Worm (Caenorhabditis elegans) whole organism, L4 larva: ENCODE results near the gene F28H7.7.

Experiments
- D1046.2 ChIP-seq: fragments of 200-800 bp; sonication (Bioruptor generic); IDR thresholded peaks from 2 replicates; pipeline ENCODE4 v1.3.6; 2022; ENCODE audit warnings: missing genetic modification characterization, missing compliant biosample characterization
- F26F4.8 ChIP-seq: fragments of 200-800 bp; sonication (Bioruptor generic); conservative IDR thresholded peaks from 2 replicates; pipeline ENCODE4 v1.3.6; 2022; ENCODE audit warnings: missing genetic modification characterization, missing compliant biosample characterization
- F37D6.2 ChIP-seq: sonication (generic microtip); optimal IDR thresholded peaks from 2 replicates; lab custom pipeline; 2016; ENCODE audit warnings: mild to moderate bottlenecking, missing genetic modification characterization, missing compliant biosample characterization
- R02D3.7 ChIP-seq: fragments of 150-350 bp; sonication (generic microtip); optimal IDR thresholded peaks from 3 replicates; lab custom pipeline; 2014; ENCODE audit warnings: missing biosample characterization, missing genetic modification characterization
- T26A8.4 ChIP-seq: fragments of 200-800 bp; sonication (Bioruptor generic); IDR thresholded peaks from 2 replicates; pipeline ENCODE4 v1.3.6; 2022; ENCODE audit warnings: missing genetic modification characterization, missing compliant biosample characterization
- Y105C5A.15 ChIP-seq: fragments of 200-800 bp; sonication (Bioruptor generic); IDR thresholded peaks from 2 replicates; pipeline ENCODE4 v1.3.6; 2022; ENCODE audit warnings: missing genetic modification characterization, missing compliant biosample characterization
- Y5F2A.4 ChIP-seq: fragments of 200-800 bp; sonication (Bioruptor generic); optimal IDR thresholded peaks from 2 replicates; lab custom pipeline; 2018; ENCODE audit warnings: mild to moderate bottlenecking, missing genetic modification characterization, missing compliant biosample characterization
- Y75B8A.6 ChIP-seq: fragments of 200-800 bp; sonication (Bioruptor generic); IDR thresholded peaks from 2 replicates; pipeline ENCODE4 v1.3.6; 2022; ENCODE audit warnings: missing genetic modification reagents, missing genetic modification characterization, missing compliant biosample characterization
- aha-1 ChIP-seq: fragments of 150-350 bp; peaks from one replicate; lab custom pipeline; 2014; ENCODE audit warnings: missing biosample characterization, missing genetic modification characterization
- aly-2 ChIP-seq: sonication (generic microtip); optimal IDR thresholded peaks from 2 replicates; lab custom pipeline; 2018; ENCODE audit warnings: missing biosample characterization, missing genetic modification characterization
- ama-1 ChIP-seq: fragments of 150-350 bp; optimal IDR thresholded peaks from 2 replicates; lab custom pipeline; 2014; ENCODE audit warnings: inconsistent platforms, mixed read lengths
- ceh-32 ChIP-seq: sonication (generic microtip); optimal IDR thresholded peaks from 2 replicates; lab custom pipeline; 2016; ENCODE audit warnings: mild to moderate bottlenecking, missing genetic modification characterization, missing compliant biosample characterization; ENCODE audit not compliant: poor library complexity
- ces-1 ChIP-seq: fragments of 150-350 bp; sonication (generic microtip); optimal IDR thresholded peaks from 4 replicates; lab custom pipeline; 2014; ENCODE audit warnings: missing biosample characterization, missing genetic modification reagents, missing genetic modification characterization
- cey-2 ChIP-seq: sonication (generic microtip); optimal IDR thresholded peaks from 3 replicates; lab custom pipeline; 2017; ENCODE audit warnings: missing genetic modification characterization, mild to moderate bottlenecking, missing compliant biosample characterization, antibody characterized with exemption, borderline replicate concordance; ENCODE audit not compliant: insufficient read depth
- daf-12 ChIP-seq: fragments of 150-350 bp; optimal IDR thresholded peaks from 2 replicates; lab custom pipeline; 2014; ENCODE audit warnings: missing biosample characterization, missing genetic modification reagents, missing genetic modification characterization
- dmd-8 ChIP-seq: fragments of 200-800 bp; sonication (Bioruptor generic); IDR thresholded peaks from 2 replicates; pipeline ENCODE4 v1.3.6; 2022; ENCODE audit warnings: missing genetic modification characterization, missing compliant biosample characterization
- dmd-9 ChIP-seq: fragments of 200-800 bp; sonication (Bioruptor generic); IDR thresholded peaks from 2 replicates; pipeline ENCODE4 v1.3.6; 2022; ENCODE audit warnings: missing genetic modification reagents, missing genetic modification characterization, missing compliant biosample characterization
- duxl-1 ChIP-seq: sonication (generic microtip); optimal IDR thresholded peaks from 2 replicates; lab custom pipeline; 2016; ENCODE audit warnings: mild to moderate bottlenecking, missing genetic modification characterization, moderate library complexity, missing compliant biosample characterization; ENCODE audit not compliant: poor library complexity
- egl-27 ChIP-seq: sonication (generic microtip); optimal IDR thresholded peaks from 3 replicates; lab custom pipeline; 2017; ENCODE audit warnings: missing biosample characterization, missing genetic modification reagents, missing genetic modification characterization
- egl-43 ChIP-seq: fragments of 200-800 bp; sonication (Bioruptor generic); IDR thresholded peaks from 2 replicates; pipeline ENCODE4 v1.3.6; 2022; ENCODE audit warnings: missing genetic modification reagents, missing genetic modification characterization, missing compliant biosample characterization
- fos-1 ChIP-seq: fragments of 150-350 bp; optimal IDR thresholded peaks from 2 replicates; lab custom pipeline; 2014; ENCODE audit warnings: missing biosample characterization, missing genetic modification characterization
- hlh-11 ChIP-seq: fragments of 200-800 bp; sonication (Bioruptor generic); optimal IDR thresholded peaks from 2 replicates; lab custom pipeline; 2018; ENCODE audit warnings: mild to moderate bottlenecking, missing genetic modification characterization, missing compliant biosample characterization
- hlh-30 ChIP-seq: sonication (generic microtip); optimal IDR thresholded peaks from 2 replicates; lab custom pipeline; 2017; ENCODE audit warnings: antibody characterized with exemption, mild to moderate bottlenecking, missing genetic modification characterization, missing compliant biosample characterization; ENCODE audit not compliant: insufficient read depth
- lin-1 ChIP-seq: fragments of 200-800 bp; sonication (Bioruptor generic); IDR thresholded peaks from 2 replicates; pipeline ENCODE4 v1.3.6; 2022; ENCODE audit warnings: missing genetic modification reagents, missing genetic modification characterization, missing compliant biosample characterization
- lin-29 ChIP-seq: fragments of 200-800 bp; sonication (Bioruptor generic); IDR thresholded peaks from 2 replicates; pipeline ENCODE4 v1.3.6; 2022; ENCODE audit warnings: missing genetic modification reagents, missing genetic modification characterization, missing compliant biosample characterization
- lin-39 ChIP-seq: fragments of 150-350 bp; optimal IDR thresholded peaks from 2 replicates; lab custom pipeline; 2014; ENCODE audit warnings: missing biosample characterization, missing genetic modification reagents, missing genetic modification characterization
- madf-9 ChIP-seq: fragments of 200-800 bp; sonication (Bioruptor generic); conservative IDR thresholded peaks from 2 replicates; pipeline ENCODE4 v1.3.6; 2022; ENCODE audit warnings: missing genetic modification reagents, missing genetic modification characterization, missing compliant biosample characterization
- mdl-1 ChIP-seq, 2 experiments: fragments of 150-350 bp in 1 of 2; sonication (generic microtip) in 1 of 2; optimal IDR thresholded peaks; 2 replicates each; lab custom pipeline; 2014 to 2017; ENCODE audit warnings: missing biosample characterization in 2 of 2, missing genetic modification characterization in 2 of 2
- mes-2 ChIP-seq: sonication (generic microtip); optimal IDR thresholded peaks from 2 replicates; lab custom pipeline; 2016; ENCODE audit warnings: missing genotype, mild to moderate bottlenecking, missing genetic modification characterization, missing compliant biosample characterization; ENCODE audit not compliant: poor library complexity, severe bottlenecking
- mxl-3 ChIP-seq: fragments of 200-800 bp; sonication (Bioruptor generic); optimal IDR thresholded peaks from 2 replicates; lab custom pipeline; 2018; ENCODE audit warnings: mild to moderate bottlenecking, missing genetic modification characterization, missing compliant biosample characterization
- nhr-10 ChIP-seq: fragments of 150-350 bp; optimal IDR thresholded peaks from 2 replicates; lab custom pipeline; 2014; ENCODE audit warnings: missing biosample characterization, missing genetic modification characterization
- nhr-11 ChIP-seq: fragments of 150-350 bp; optimal IDR thresholded peaks from 2 replicates; lab custom pipeline; 2014; ENCODE audit warnings: missing biosample characterization, missing genetic modification characterization
- nhr-237 ChIP-seq: sonication (generic microtip); optimal IDR thresholded peaks from 2 replicates; lab custom pipeline; 2017; ENCODE audit warnings: missing biosample characterization, missing genetic modification characterization
- nhr-48 ChIP-seq: sonication (generic microtip); optimal IDR thresholded peaks from 2 replicates; lab custom pipeline; 2016; ENCODE audit warnings: mild to moderate bottlenecking, missing genetic modification characterization, missing compliant biosample characterization
- nhr-76 ChIP-seq: fragments of 150-350 bp; optimal IDR thresholded peaks from 2 replicates; lab custom pipeline; 2014; ENCODE audit warnings: missing biosample characterization, missing genetic modification characterization
- nhr-77 ChIP-seq: fragments of 150-350 bp; optimal IDR thresholded peaks from 2 replicates; lab custom pipeline; 2014; ENCODE audit warnings: missing biosample characterization, missing genetic modification characterization
- pha-4 ChIP-seq, 2 experiments: fragments of 150-350 bp in 1 of 2; fragments of 200-800 bp in 1 of 2; sonication (Bioruptor generic) in 1 of 2; IDR thresholded peaks in 1 of 2; optimal IDR thresholded peaks in 1 of 2; 2 replicates each; pipeline versions ENCODE4 v1.3.6 to Lab custom; 2014 to 2022; ENCODE audit warnings: missing genetic modification characterization in 2 of 2, missing genetic modification reagents in 2 of 2, missing biosample characterization in 1 of 2, missing compliant biosample characterization in 1 of 2
- php-3 ChIP-seq: fragments of 200-800 bp; sonication (Bioruptor generic); IDR thresholded peaks from 2 replicates; pipeline ENCODE4 v1.3.6; 2022; ENCODE audit warnings: missing genetic modification reagents, missing genetic modification characterization, missing compliant biosample characterization
- pqm-1 ChIP-seq: sonication (generic microtip); optimal IDR thresholded peaks from 2 replicates; lab custom pipeline; 2017; ENCODE audit warnings: missing biosample characterization, missing genetic modification characterization
- rbr-2 ChIP-seq: sonication (generic microtip); optimal IDR thresholded peaks from 2 replicates; lab custom pipeline; 2016; ENCODE audit warnings: missing genotype, missing genetic modification characterization, missing compliant biosample characterization
- saeg-2 ChIP-seq: fragments of 200-800 bp; sonication (Bioruptor generic); IDR thresholded peaks from 2 replicates; pipeline ENCODE4 v1.3.6; 2022; ENCODE audit warnings: missing genetic modification reagents, missing genetic modification characterization, missing compliant biosample characterization
- set-16 ChIP-seq: fragments of 200-800 bp; sonication (Bioruptor generic); IDR thresholded peaks from 2 replicates; pipeline ENCODE4 v1.3.6; 2022; ENCODE audit warnings: missing genetic modification reagents, missing genetic modification characterization, missing compliant biosample characterization
- snpc-1.2 ChIP-seq: fragments of 200-800 bp; sonication (Bioruptor generic); IDR thresholded peaks from 2 replicates; pipeline ENCODE4 v1.3.6; 2022; ENCODE audit warnings: missing genetic modification reagents, missing genetic modification characterization, missing compliant biosample characterization
- snpc-4 ChIP-seq: fragments of 150-350 bp; optimal IDR thresholded peaks from 2 replicates; lab custom pipeline; 2014; ENCODE audit warnings: missing biosample characterization, missing genetic modification characterization
- spr-1 ChIP-seq: sonication (generic microtip); optimal IDR thresholded peaks from 2 replicates; lab custom pipeline; 2016; ENCODE audit warnings: mild to moderate bottlenecking, missing genetic modification characterization, missing compliant biosample characterization
- spr-3 ChIP-seq: fragments of 200-800 bp; sonication (Bioruptor generic); optimal IDR thresholded peaks from 2 replicates; lab custom pipeline; 2018; ENCODE audit warnings: mild to moderate bottlenecking, missing genetic modification characterization, missing compliant biosample characterization
- tra-1 ChIP-seq: fragments of 200-800 bp; sonication (Bioruptor generic); IDR thresholded peaks from 2 replicates; pipeline ENCODE4 v1.3.6; 2022; ENCODE audit warnings: missing genetic modification reagents, missing genetic modification characterization, missing compliant biosample characterization
- vab-7 ChIP-seq: fragments of 200-800 bp; sonication (Bioruptor generic); IDR thresholded peaks from 2 replicates; pipeline ENCODE4 v1.3.6; 2022; ENCODE audit warnings: missing genetic modification reagents, missing genetic modification characterization, missing compliant biosample characterization
- zag-1 ChIP-seq: fragments of 150-350 bp; optimal IDR thresholded peaks from 2 replicates; lab custom pipeline; 2014; ENCODE audit warnings: missing biosample characterization, missing genetic modification characterization
- zfp-3 ChIP-seq: fragments of 200-800 bp; sonication (Bioruptor generic); conservative IDR thresholded peaks from 2 replicates; pipeline ENCODE4 v1.3.6; 2022; ENCODE audit warnings: missing genetic modification reagents, missing genetic modification characterization, missing compliant biosample characterization
- ztf-11 ChIP-seq: fragments of 150-350 bp; optimal IDR thresholded peaks from 2 replicates; lab custom pipeline; 2014; ENCODE audit warnings: missing biosample characterization, missing genetic modification characterization
- ztf-7 ChIP-seq: fragments of 150-350 bp; optimal IDR thresholded peaks from 2 replicates; lab custom pipeline; 2014; ENCODE audit warnings: missing biosample characterization, missing genetic modification characterization

Gene F28H7.7

DNA sequence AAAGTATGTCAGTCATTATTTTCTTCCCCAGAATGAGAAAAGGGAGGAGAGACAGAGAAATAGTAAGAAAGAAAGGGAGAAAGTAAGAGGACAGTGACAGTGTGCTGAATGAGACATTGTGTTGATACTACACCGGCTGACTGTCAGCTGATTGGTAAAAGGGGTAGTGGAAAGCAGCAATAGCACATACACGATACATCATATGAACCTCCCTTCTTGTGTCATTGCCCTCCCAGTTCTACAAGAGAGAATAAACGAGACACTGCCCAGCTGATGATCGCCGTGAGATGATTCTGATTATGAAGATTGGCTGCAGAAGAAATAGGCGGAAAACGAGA lies 34.1 kb downstream of the F28H7.7 start (continued):
- TF ChIP-seq hlh-11 (tag; lab: Kevin White, UChicago), result peak; percentile 84
- TF ChIP-seq duxl-1 (tag; lab: Kevin White, UChicago), result no peak
- TF ChIP-seq dmd-9 (GFP tag; lab: Robert Waterston, UW), result no peak
- TF ChIP-seq aly-2, result no peak
- TF ChIP-seq nhr-237 (tag; lab: Kevin White, UChicago), result no peak
- TF ChIP-seq zfp-3 (GFP tag; lab: Robert Waterston, UW), result no peak
- peak; percentile 14 for TF ChIP-seq rbr-2 (tag; lab: Kevin White, UChicago)
- peak; percentile 44 for TF ChIP-seq ztf-7
- no peak for TF ChIP-seq vab-7
- no peak for TF ChIP-seq daf-12 (tag; lab: Kevin White, UChicago)
- TF ChIP-seq nhr-48 (tag; lab: Kevin White, UChicago), result no peak
- TF ChIP-seq zag-1 (tag; lab: Kevin White, UChicago), result no peak
- TF ChIP-seq fos-1, result peak; percentile 45
- TF ChIP-seq mdl-1 (tag; optimal IDR thresholded peaks at IDR 0.05; lab: Kevin White, UChicago), result peak; percentile 44 to 82
- no peak for TF ChIP-seq Y5F2A.4 (GFP tag; lab: Kevin White, UChicago)
- TF ChIP-seq T26A8.4 (GFP tag; lab: Robert Waterston, UW), result no peak
- TF ChIP-seq spr-3, result no peak
- no peak for TF ChIP-seq snpc-1.2
- TF ChIP-seq egl-43 (GFP tag; lab: Robert Waterston, UW), result no peak
- no peak for TF ChIP-seq lin-29 (GFP tag; lab: Robert Waterston, UW)
- no peak for TF ChIP-seq Y75B8A.6 (GFP tag; lab: Robert Waterston, UW)
- peak; percentile 98 for TF ChIP-seq hlh-30 (tag; lab: Kevin White, UChicago)
- TF ChIP-seq nhr-77, result peak; percentile 71
- TF ChIP-seq set-16 (GFP tag; lab: Robert Waterston, UW), result no peak; the same call in 1 of the 2 replicates
- no peak for TF ChIP-seq ceh-32 (tag; lab: Kevin White, UChicago)
- TF ChIP-seq cey-2 (tag; lab: Kevin White, UChicago), result peak; percentile 76
- TF ChIP-seq egl-27 (tag; lab: Kevin White, UChicago), result no peak
- TF ChIP-seq Y105C5A.15 (GFP tag; lab: Robert Waterston, UW), result no peak
- peak; percentile 88 for TF ChIP-seq nhr-11
- 0 out of 2 replicates have a peak, but pooled peaks have one; percentile 7 for TF ChIP-seq saeg-2
- TF ChIP-seq F37D6.2 (tag; lab: Kevin White, UChicago), result no peak
- no peak for TF ChIP-seq aha-1 (tag; lab: Kevin White, UChicago)
- no peak for TF ChIP-seq ces-1 (GFP tag; lab: Kevin White, UChicago)
- peak; percentile 34 for TF ChIP-seq pqm-1 (tag; lab: Kevin White, UChicago)
- TF ChIP-seq snpc-4, result no peak
- no peak for TF ChIP-seq nhr-10 (tag; lab: Kevin White, UChicago)
- TF ChIP-seq php-3 (GFP tag; lab: Robert Waterston, UW), result no peak
- TF ChIP-seq lin-39 (tag; lab: Kevin White, UChicago), result no peak
- no peak for TF ChIP-seq mes-2 (tag; lab: Kevin White, UChicago)
- TF ChIP-seq ama-1 (lab: Kevin White, UChicago), result no peak
- TF ChIP-seq tra-1, result peak; percentile 69; the same call in 1 of the 2 replicates
- TF ChIP-seq F26F4.8 (GFP tag; lab: Robert Waterston, UW), result no peak
- TF ChIP-seq pha-4 (GFP tag; IDR thresholded peaks at IDR 0.05; lab: Robert Waterston, UW), result 0 out of 2 replicates have a peak, but pooled peaks have one; percentile 3
- no peak for TF ChIP-seq pha-4 (tag; optimal IDR thresholded peaks at IDR 0.05; lab: Kevin White, UChicago)
- no peak for TF ChIP-seq nhr-76 (tag; lab: Kevin White, UChicago)
- TF ChIP-seq mxl-3, result peak; percentile 62
- no peak for TF ChIP-seq madf-9 (GFP tag; lab: Robert Waterston, UW)
- no peak for TF ChIP-seq D1046.2
- TF ChIP-seq R02D3.7 (tag; lab: Kevin White, UChicago), result no peak
- TF ChIP-seq lin-1 (GFP tag; lab: Robert Waterston, UW), result peak; percentile 40; the same call in 1 of the 2 replicates
- TF ChIP-seq ztf-11 (tag; lab: Kevin White, UChicago), result no peak
- TF ChIP-seq dmd-8 (GFP tag; lab: Robert Waterston, UW), result no peak
- no peak for TF ChIP-seq spr-1 (tag; lab: Kevin White, UChicago)
